Worm (Caenorhabditis elegans): ENCODE data around the gene rps-27.

ce11 chrV:145694-146093, 41.8 kb upstream of the rps-27 start:
- TF ChIP-seq blmp-1 (tag; optimal IDR thresholded peaks at IDR 0.05): no peak
- TF ChIP-seq sptf-1 (tag; optimal IDR thresholded peaks at IDR 0.05): no peak
- no peak for TF ChIP-seq nhr-12 (tag; optimal IDR thresholded peaks at IDR 0.05)
- no peak for TF ChIP-seq ces-1 (GFP tag; optimal IDR thresholded peaks at IDR 0.05)
- TF ChIP-seq ztf-11 (tag; optimal IDR thresholded peaks at IDR 0.05): no peak
- no peak for TF ChIP-seq lsy-2 (tag; optimal IDR thresholded peaks at IDR 0.05)
- no peak for TF ChIP-seq ceh-43 (GFP tag; optimal IDR thresholded peaks at IDR 0.05)
- TF ChIP-seq pha-4 (tag; optimal IDR thresholded peaks at IDR 0.05): no peak
- no peak for TF ChIP-seq flh-1 (GFP tag; optimal IDR thresholded peaks at IDR 0.05)
- TF ChIP-seq mep-1 (tag; optimal IDR thresholded peaks at IDR 0.05): no peak

Measured in whole organism, mixed stage, embryonic.